Worm (Caenorhabditis elegans): Measurements from ENCODE around the gene Y43D4A.6.

ce11 chrIV:16775455-16775854 lies 11.7 kb upstream of the Y43D4A.6 start, which contains the start of gene Y43D4A.5:
- TF ChIP-seq tbx-37 (GFP tag; conservative IDR thresholded peaks at IDR 0.05) (no peak), B0310.2 (tag; optimal IDR thresholded peaks at IDR 0.05) (no peak), ets-7 (tag; optimal IDR thresholded peaks at IDR 0.05) (no peak), hmbx-1 (tag; optimal IDR thresholded peaks at IDR 0.05) (no peak)
